Fruit fly (Drosophila melanogaster): ENCODE measurements around the gene OdsH.
A peak's percentile ranks its signal among the peaks of the same experiment; 100 is the strongest.

Gene OdsH

dm6 chrX:17743598-17743997 lies 47.2 kb upstream of the OdsH start (continued):
- TF ChIP-seq nerfin-2 (GFP tag; IDR thresholded peaks at IDR 0.05; ENCODE audit: partially characterized antibody), result no peak
- TF ChIP-seq Max (GFP tag; optimal IDR thresholded peaks at IDR 0.05), result no peak

dm6 chrX:17745705-17746416 lies 44.9 kb upstream of the OdsH start:
- TF ChIP-seq pita (GFP tag; optimal IDR thresholded peaks at IDR 0.05), result no peak
- peak; percentile 23 for TF ChIP-seq sens (GFP tag)
- no peak for TF ChIP-seq inv (GFP tag; IDR thresholded peaks at IDR 0.05; ENCODE audit: partially characterized antibody)
- no peak for TF ChIP-seq ash1 (GFP tag; optimal IDR thresholded peaks at IDR 0.05)
- TF ChIP-seq Jarid2 (GFP tag; optimal IDR thresholded peaks at IDR 0.05), result no peak
- TF ChIP-seq Med (GFP tag), result no peak
- TF ChIP-seq CG4424 (GFP tag; optimal IDR thresholded peaks at IDR 0.05), result no peak
- no peak for TF ChIP-seq CG11456 (GFP tag; IDR thresholded peaks at IDR 0.05)
- no peak for TF ChIP-seq Sin3A (optimal IDR thresholded peaks at IDR 0.05)
- TF ChIP-seq nerfin-2 (GFP tag; IDR thresholded peaks at IDR 0.05; ENCODE audit: partially characterized antibody), result no peak
- TF ChIP-seq Dp (GFP tag; optimal IDR thresholded peaks at IDR 0.05), result no peak
- no peak for TF ChIP-seq row (GFP tag; IDR thresholded peaks at IDR 0.05)
- TF ChIP-seq CG9797 (GFP tag; optimal IDR thresholded peaks at IDR 0.05), result no peak
- TF ChIP-seq br (optimal IDR thresholded peaks at IDR 0.05), result no peak
- TF ChIP-seq bsh (GFP tag; optimal IDR thresholded peaks at IDR 0.05), result no peak
- TF ChIP-seq Eip74EF (GFP tag; optimal IDR thresholded peaks at IDR 0.05), result no peak
- TF ChIP-seq CG17385 (GFP tag; optimal IDR thresholded peaks at IDR 0.05), result no peak
- peak; percentile 18 for TF ChIP-seq sqz (GFP tag; optimal IDR thresholded peaks at IDR 0.05)
- TF ChIP-seq kni (GFP tag; optimal IDR thresholded peaks at IDR 0.05), result no peak
- no peak for TF ChIP-seq CG3407 (GFP tag; optimal IDR thresholded peaks at IDR 0.05)
- TF ChIP-seq sna (GFP tag; IDR thresholded peaks at IDR 0.05; ENCODE audit: partially characterized antibody), result no peak
- TF ChIP-seq klu (GFP tag; IDR thresholded peaks at IDR 0.05), result no peak
- TF ChIP-seq sim (GFP tag; IDR thresholded peaks at IDR 0.05), result no peak
- TF ChIP-seq Ets65A (GFP tag), result no peak
- TF ChIP-seq Bgb (GFP tag; IDR thresholded peaks at IDR 0.05; ENCODE audit: partially characterized antibody), result no peak
- TF ChIP-seq Mad (GFP tag; optimal IDR thresholded peaks at IDR 0.05), result no peak
- TF ChIP-seq ac (GFP tag; optimal IDR thresholded peaks at IDR 0.05), result peak; percentile 82
- TF ChIP-seq nom (GFP tag; optimal IDR thresholded peaks at IDR 0.05), result peak; percentile 38
- TF ChIP-seq unpg (GFP tag; optimal IDR thresholded peaks at IDR 0.05), result no peak
- TF ChIP-seq sd (tag; optimal IDR thresholded peaks at IDR 0.05), result peak; percentile 15
- no peak for TF ChIP-seq pros (GFP tag; optimal IDR thresholded peaks at IDR 0.05)
- TF ChIP-seq CG4854 (GFP tag; optimal IDR thresholded peaks at IDR 0.05), result no peak
- TF ChIP-seq CG4617 (GFP tag; optimal IDR thresholded peaks at IDR 0.05; ENCODE audit: borderline replicate concordance), result no peak
- no peak for TF ChIP-seq CG9609 (GFP tag; optimal IDR thresholded peaks at IDR 0.05)
- no peak for TF ChIP-seq ham (GFP tag; IDR thresholded peaks at IDR 0.05)
- no peak for TF ChIP-seq kah (GFP tag; optimal IDR thresholded peaks at IDR 0.05)
- TF ChIP-seq zf30C (GFP tag; optimal IDR thresholded peaks at IDR 0.05), result no peak
- no peak for TF ChIP-seq CG7928 (GFP tag; optimal IDR thresholded peaks at IDR 0.05)
